Fruit fly (Drosophila melanogaster): ENCODE measurements around the gene Cow.

The Cow gene

dm6 chr3R:23141113-23141512 is 28.6 kb upstream of the Cow start:
- TF ChIP-seq CG17801 (GFP tag; optimal IDR thresholded peaks at IDR 0.05; ENCODE audit: partially characterized antibody): no peak

dm6 chr3R:23140280-23140679 is 27.8 kb upstream of the Cow start:
- TF ChIP-seq CG17801 (GFP tag; optimal IDR thresholded peaks at IDR 0.05; ENCODE audit: partially characterized antibody): no peak

- TF ChIP-seq CG17801 (GFP tag; optimal IDR thresholded peaks at IDR 0.05; ENCODE audit: partially characterized antibody): no peak
Observed at dm6 chr3R:23139634-23140010, 27.1 kb upstream of the Cow start.

dm6 chr3R:23138992-23139633 is 26.6 kb upstream of the Cow start:
- TF ChIP-seq CG17801 (GFP tag; optimal IDR thresholded peaks at IDR 0.05; ENCODE audit: partially characterized antibody): no peak

- no peak for TF ChIP-seq CG17801 (GFP tag; optimal IDR thresholded peaks at IDR 0.05; ENCODE audit: partially characterized antibody)
Observed at dm6 chr3R:23138439-23138838, 25.9 kb upstream of the Cow start.

- TF ChIP-seq CG17801 (GFP tag; optimal IDR thresholded peaks at IDR 0.05; ENCODE audit: partially characterized antibody): no peak
Observed at dm6 chr3R:23134690-23135089, 22.2 kb upstream of the Cow start.

- TF ChIP-seq CG17801 (GFP tag; optimal IDR thresholded peaks at IDR 0.05; ENCODE audit: partially characterized antibody): no peak
Observed at dm6 chr3R:23133301-23133828, 20.8 kb upstream of the Cow start.

dm6 chr3R:23132299-23132698 is 19.8 kb upstream of the Cow start:
- TF ChIP-seq CG17801 (GFP tag; optimal IDR thresholded peaks at IDR 0.05; ENCODE audit: partially characterized antibody): no peak

- no peak for TF ChIP-seq CG17801 (GFP tag; optimal IDR thresholded peaks at IDR 0.05; ENCODE audit: partially characterized antibody)
Observed at dm6 chr3R:23131341-23131884, 18.9 kb upstream of the Cow start.

- no peak for TF ChIP-seq CG17801 (GFP tag; optimal IDR thresholded peaks at IDR 0.05; ENCODE audit: partially characterized antibody)
Observed at dm6 chr3R:23130884-23131283, 18.4 kb upstream of the Cow start.

dm6 chr3R:23130181-23130580 is 17.7 kb upstream of the Cow start:
- no peak for TF ChIP-seq CG17801 (GFP tag; optimal IDR thresholded peaks at IDR 0.05; ENCODE audit: partially characterized antibody)

dm6 chr3R:23129617-23130016 is 17.1 kb upstream of the Cow start:
- TF ChIP-seq CG17801 (GFP tag; optimal IDR thresholded peaks at IDR 0.05; ENCODE audit: partially characterized antibody): no peak

- no peak for TF ChIP-seq CG17801 (GFP tag; optimal IDR thresholded peaks at IDR 0.05; ENCODE audit: partially characterized antibody)
Observed at dm6 chr3R:23127796-23128195, 15.3 kb upstream of the Cow start, which contains the start of gene CG31457. CG31457 (minus strand) TSS chr3R:23127981.

- no peak for TF ChIP-seq CG17801 (GFP tag; optimal IDR thresholded peaks at IDR 0.05; ENCODE audit: partially characterized antibody)
Observed at dm6 chr3R:23126241-23127022, 13.9 kb upstream of the Cow start, which contains the start of gene CG31365. CG31365 (minus strand) TSS chr3R:23126422.

- no peak for TF ChIP-seq CG17801 (GFP tag; optimal IDR thresholded peaks at IDR 0.05; ENCODE audit: partially characterized antibody)
Observed at dm6 chr3R:23120933-23121332, 8.4 kb upstream of the Cow start.

dm6 chr3R:23119873-23120272 is 7.3 kb upstream of the Cow start:
- no peak for TF ChIP-seq CG17801 (GFP tag; optimal IDR thresholded peaks at IDR 0.05; ENCODE audit: partially characterized antibody)

Data from ovary, adult (tissue).